Fruit fly (Drosophila melanogaster): ENCODE measurements around the gene CG7202.

Gene CG7202

DNA sequence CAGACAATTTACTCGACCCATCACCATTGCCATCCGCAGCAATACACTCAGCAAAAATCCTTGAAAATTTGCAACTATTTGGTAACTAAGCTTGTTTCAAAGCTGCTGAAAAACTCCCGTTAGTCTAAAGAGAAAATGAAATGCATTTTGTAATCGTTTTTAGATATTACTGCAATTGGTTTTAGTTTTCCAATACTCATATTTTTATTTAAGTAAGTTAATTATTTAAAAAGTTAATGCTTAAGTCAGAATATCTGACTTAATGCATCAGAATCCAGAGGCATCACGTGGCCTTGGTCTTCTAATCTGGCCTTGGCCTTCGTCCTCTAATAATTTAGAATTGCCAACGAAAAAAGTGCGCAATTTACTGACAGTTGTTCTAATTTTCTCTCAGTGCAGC is 29.7 kb downstream of the CG7202 start (continued):
- TF ChIP-seq Deaf1 (tag; optimal IDR thresholded peaks at IDR 0.05) (no peak), HLHmδ (GFP tag; optimal IDR thresholded peaks at IDR 0.05) (no peak), CG15011 (GFP tag; optimal IDR thresholded peaks at IDR 0.05) (no peak), CG16815 (GFP tag; optimal IDR thresholded peaks at IDR 0.05) (peak; percentile 28), CG7372 (GFP tag; IDR thresholded peaks at IDR 0.05) (no peak), Meics (GFP tag; optimal IDR thresholded peaks at IDR 0.05) (no peak), NC2α (GFP tag; optimal IDR thresholded peaks at IDR 0.05) (no peak), zen (tag; optimal IDR thresholded peaks at IDR 0.05) (peak; percentile 15), ab (GFP tag; optimal IDR thresholded peaks at IDR 0.05) (no peak), pb (GFP tag; optimal IDR thresholded peaks at IDR 0.05) (no peak), mam (GFP tag; optimal IDR thresholded peaks at IDR 0.05) (no peak), peb (GFP tag; IDR thresholded peaks at IDR 0.05) (no peak), CG6791 (GFP tag; IDR thresholded peaks at IDR 0.05; ENCODE audit: partially characterized antibody) (no peak), CG4820 (GFP tag; optimal IDR thresholded peaks at IDR 0.05) (no peak), mirr (GFP tag; optimal IDR thresholded peaks at IDR 0.05) (no peak), CG13424 (tag; optimal IDR thresholded peaks at IDR 0.05) (no peak), Spps (tag; optimal IDR thresholded peaks at IDR 0.05) (no peak), Nf-YB (GFP tag; optimal IDR thresholded peaks at IDR 0.05) (no peak), amos (GFP tag; IDR thresholded peaks at IDR 0.05; ENCODE audit: partially characterized antibody) (no peak), CG34422 (GFP tag; IDR thresholded peaks at IDR 0.05) (no peak), HLH3B (GFP tag; IDR thresholded peaks at IDR 0.05) (no peak), CG4360 (GFP tag; IDR thresholded peaks at IDR 0.05) (no peak), Hr39 (optimal IDR thresholded peaks at IDR 0.05) (no peak), trh (GFP tag; optimal IDR thresholded peaks at IDR 0.05) (no peak), CG7357 (GFP tag; IDR thresholded peaks at IDR 0.05) (no peak), CG5245 (GFP tag; optimal IDR thresholded peaks at IDR 0.05) (no peak), Poxn (GFP tag; IDR thresholded peaks at IDR 0.05) (no peak), eyg (GFP tag; optimal IDR thresholded peaks at IDR 0.05) (no peak), CG2199 (GFP tag; IDR thresholded peaks at IDR 0.05) (no peak), CG33213 (GFP tag; optimal IDR thresholded peaks at IDR 0.05) (no peak), CTCF (GFP tag; optimal IDR thresholded peaks at IDR 0.05) (no peak), H2.0 (GFP tag; IDR thresholded peaks at IDR 0.05) (no peak), inv (GFP tag; IDR thresholded peaks at IDR 0.05; ENCODE audit: partially characterized antibody) (no peak), ro (GFP tag; IDR thresholded peaks at IDR 0.05) (no peak), CG10654 (GFP tag; optimal IDR thresholded peaks at IDR 0.05) (no peak), NC2β (GFP tag; optimal IDR thresholded peaks at IDR 0.05) (no peak), CG10267 (tag; optimal IDR thresholded peaks at IDR 0.05) (peak; percentile 16), GATAe (GFP tag; conservative IDR thresholded peaks at IDR 0.05) (no peak), abd-A (tag; optimal IDR thresholded peaks at IDR 0.05) (no peak), Dll (GFP tag; IDR thresholded peaks at IDR 0.05; ENCODE audit: partially characterized antibody) (no peak), pan (optimal IDR thresholded peaks at IDR 0.05) (no peak), pan (GFP tag; optimal IDR thresholded peaks at IDR 0.05 in 1 of 2, IDR thresholded peaks at IDR 0.05 in 1 of 2) (no peak), Max (GFP tag; optimal IDR thresholded peaks at IDR 0.05) (no peak), Hr51 (GFP tag; optimal IDR thresholded peaks at IDR 0.05) (no peak), tup (GFP tag; optimal IDR thresholded peaks at IDR 0.05) (no peak), wek (GFP tag; optimal IDR thresholded peaks at IDR 0.05) (no peak), TFAM (GFP tag; optimal IDR thresholded peaks at IDR 0.05) (no peak), Neu2 (GFP tag; optimal IDR thresholded peaks at IDR 0.05; ENCODE audit: borderline replicate concordance) (no peak), CG31224 (GFP tag; IDR thresholded peaks at IDR 0.05) (no peak), tll (GFP tag; optimal IDR thresholded peaks at IDR 0.05) (no peak), CG32532 (GFP tag; IDR thresholded peaks at IDR 0.05) (no peak), vnd (GFP tag; IDR thresholded peaks at IDR 0.05; ENCODE audit: partially characterized antibody) (no peak), Adf1 (GFP tag; IDR thresholded peaks at IDR 0.05) (no peak)
